Worm (Caenorhabditis elegans) whole organism, young adult: ENCODE measurements around the gene emc-6.

Experiments
- D2030.7 ChIP-seq: fragments of 200-800 bp; sonication (Bioruptor generic); IDR thresholded peaks from 2 replicates; pipeline ENCODE4 v1.3.6; 2022; ENCODE audit warnings: missing genetic modification reagents, missing genetic modification characterization, missing compliant biosample characterization
- F55B11.4 ChIP-seq: sonication (generic microtip); optimal IDR thresholded peaks from 2 replicates; lab custom pipeline; 2016; ENCODE audit warnings: missing compliant biosample characterization, missing genetic modification characterization, borderline replicate concordance; ENCODE audit not compliant: insufficient read depth
- Y53G8AR.9 ChIP-seq: fragments of 200-800 bp; sonication (Bioruptor generic); conservative IDR thresholded peaks from 2 replicates; pipeline ENCODE4 v1.3.6; 2022; ENCODE audit warnings: missing genetic modification reagents, missing genetic modification characterization, missing compliant biosample characterization
- ama-1 ChIP-seq, 3 experiments: fragments of 150-350 bp in 1 of 3; sonication (generic microtip) in 2 of 3; optimal IDR thresholded peaks; 2 replicates each; lab custom pipeline; 2014 to 2018; ENCODE audit warnings: missing biosample characterization in 2 of 3, missing genetic modification characterization in 2 of 3, missing genetic modification reagents in 2 of 3
- aptf-2 ChIP-seq: fragments of 200-800 bp; sonication (Bioruptor generic); conservative IDR thresholded peaks from 2 replicates; pipeline ENCODE4 v1.3.6; 2022; ENCODE audit warnings: missing genetic modification reagents, missing genetic modification characterization, missing compliant biosample characterization
- atf-7 ChIP-seq: sonication (generic microtip); optimal IDR thresholded peaks from 2 replicates; lab custom pipeline; 2017; ENCODE audit warnings: mild to moderate bottlenecking, missing genetic modification characterization, missing compliant biosample characterization
- cebp-1 ChIP-seq, 2 experiments: fragments of 200-800 bp in 1 of 2; sonication (Bioruptor generic) in 1 of 2; sonication (generic microtip) in 1 of 2; IDR thresholded peaks in 1 of 2; optimal IDR thresholded peaks in 1 of 2; 2 replicates each; pipeline versions ENCODE4 v1.3.6 to Lab custom; 2017 to 2022; ENCODE audit warnings: missing compliant biosample characterization in 2 of 2, missing genetic modification characterization in 2 of 2, mild to moderate bottlenecking in 1 of 2, missing genetic modification reagents in 1 of 2, moderate library complexity in 1 of 2
- ceh-100 ChIP-seq: fragments of 200-800 bp; sonication (Bioruptor generic); IDR thresholded peaks from 2 replicates; pipeline ENCODE4 v1.3.6; 2022; ENCODE audit warnings: missing genetic modification reagents, missing genetic modification characterization, missing compliant biosample characterization
- ceh-58 ChIP-seq: fragments of 200-800 bp; sonication (Bioruptor generic); IDR thresholded peaks from 2 replicates; pipeline ENCODE4 v1.3.6; 2022; ENCODE audit warnings: missing genetic modification characterization, missing compliant biosample characterization
- ceh-91 ChIP-seq: fragments of 200-800 bp; sonication (Bioruptor generic); IDR thresholded peaks from 2 replicates; pipeline ENCODE4 v1.3.6; 2022; ENCODE audit warnings: missing genetic modification reagents, missing genetic modification characterization, missing compliant biosample characterization
- dox-1 ChIP-seq: fragments of 200-800 bp; sonication (Bioruptor generic); IDR thresholded peaks from 2 replicates; pipeline ENCODE4 v1.3.6; 2022; ENCODE audit warnings: missing genetic modification reagents, missing genetic modification characterization, missing compliant biosample characterization
- dpff-1 ChIP-seq: sonication (generic microtip); optimal IDR thresholded peaks from 2 replicates; lab custom pipeline; 2017; ENCODE audit warnings: mild to moderate bottlenecking, missing genetic modification characterization, missing compliant biosample characterization
- egl-44 ChIP-seq: fragments of 200-800 bp; sonication (Bioruptor generic); IDR thresholded peaks from 2 replicates; pipeline ENCODE4 v1.3.6; 2022; ENCODE audit warnings: missing genetic modification reagents, missing genetic modification characterization, missing compliant biosample characterization
- ets-4 ChIP-seq: fragments of 200-800 bp; sonication (Bioruptor generic); optimal IDR thresholded peaks from 2 replicates; lab custom pipeline; 2018; ENCODE audit warnings: mild to moderate bottlenecking, missing genetic modification characterization, missing compliant biosample characterization
- gei-17 ChIP-seq: fragments of 200-800 bp; sonication (Bioruptor generic); optimal IDR thresholded peaks from 2 replicates; lab custom pipeline; 2018; ENCODE audit warnings: mild to moderate bottlenecking, missing genetic modification characterization, missing compliant biosample characterization
- hmg-20 ChIP-seq: fragments of 200-800 bp; sonication (Bioruptor generic); IDR thresholded peaks from 2 replicates; pipeline ENCODE4 v1.3.6; 2022; ENCODE audit warnings: missing genetic modification reagents, missing genetic modification characterization, missing compliant biosample characterization
- lag-1 ChIP-seq: fragments of 200-800 bp; sonication (Bioruptor generic); IDR thresholded peaks from 2 replicates; pipeline ENCODE4 v1.3.6; 2022; ENCODE audit warnings: missing genetic modification reagents, missing genetic modification characterization, missing compliant biosample characterization
- let-526 ChIP-seq: fragments of 200-800 bp; sonication (Bioruptor generic); IDR thresholded peaks from 2 replicates; pipeline ENCODE4 v1.3.6; 2022; ENCODE audit warnings: missing genetic modification reagents, missing genetic modification characterization, missing compliant biosample characterization
- let-607 ChIP-seq, 2 experiments: fragments of 200-800 bp in 1 of 2; sonication (Bioruptor generic) in 1 of 2; sonication (generic microtip) in 1 of 2; optimal IDR thresholded peaks; 2 replicates each; lab custom pipeline; 2016 to 2018; ENCODE audit warnings: mild to moderate bottlenecking in 2 of 2, missing compliant biosample characterization in 2 of 2, missing genetic modification characterization in 2 of 2, moderate library complexity in 2 of 2, missing genotype in 1 of 2
- lin-40 ChIP-seq: sonication (generic microtip); optimal IDR thresholded peaks from 2 replicates; lab custom pipeline; 2016; ENCODE audit warnings: missing genetic modification characterization, mild to moderate bottlenecking, missing compliant biosample characterization, missing genotype, missing genetic modification reagents
- lin-54 ChIP-seq: fragments of 200-800 bp; sonication (Bioruptor generic); optimal IDR thresholded peaks from 2 replicates; lab custom pipeline; 2018; ENCODE audit warnings: mild to moderate bottlenecking, missing genetic modification characterization, missing compliant biosample characterization
- lsy-27 ChIP-seq: sonication (generic microtip); optimal IDR thresholded peaks from 2 replicates; lab custom pipeline; 2017; ENCODE audit warnings: missing genetic modification characterization, mild to moderate bottlenecking, missing compliant biosample characterization, antibody characterized with exemption, missing genotype, borderline replicate concordance; ENCODE audit not compliant: insufficient read depth
- madf-10 ChIP-seq: sonication (generic microtip); optimal IDR thresholded peaks from 2 replicates; lab custom pipeline; 2016; ENCODE audit warnings: mild to moderate bottlenecking, missing genetic modification characterization, missing compliant biosample characterization
- mxl-1 ChIP-seq: sonication (generic microtip); optimal IDR thresholded peaks from 2 replicates; lab custom pipeline; 2016; ENCODE audit warnings: missing genetic modification characterization, missing compliant biosample characterization
- nfya-2 ChIP-seq: fragments of 200-800 bp; sonication (Bioruptor generic); IDR thresholded peaks from 2 replicates; pipeline ENCODE4 v1.3.6; 2022; ENCODE audit warnings: missing genetic modification reagents, missing genetic modification characterization, missing compliant biosample characterization
- nfyb-1 ChIP-seq: fragments of 200-800 bp; sonication (Bioruptor generic); IDR thresholded peaks from 2 replicates; pipeline ENCODE4 v1.3.6; 2022; ENCODE audit warnings: missing genetic modification reagents, missing genetic modification characterization, missing compliant biosample characterization
- nhr-80 ChIP-seq: sonication (generic microtip); optimal IDR thresholded peaks from 2 replicates; lab custom pipeline; 2016; ENCODE audit warnings: missing genetic modification characterization, missing compliant biosample characterization
- repo-1 ChIP-seq: sonication (generic microtip); optimal IDR thresholded peaks from 2 replicates; lab custom pipeline; 2017; ENCODE audit warnings: mild to moderate bottlenecking, missing genetic modification characterization, missing compliant biosample characterization
- snpc-1.1 ChIP-seq: sonication (generic microtip); optimal IDR thresholded peaks from 2 replicates; lab custom pipeline; 2017; ENCODE audit warnings: missing genetic modification characterization, mild to moderate bottlenecking, missing compliant biosample characterization, antibody characterized with exemption, moderate library complexity, missing genotype, missing genetic modification reagents; ENCODE audit not compliant: insufficient read depth
- tbp1 ChIP-seq: fragments of 200-800 bp; sonication (Bioruptor generic); optimal IDR thresholded peaks from 2 replicates; lab custom pipeline; 2018; ENCODE audit warnings: mild to moderate bottlenecking, missing genetic modification characterization, missing compliant biosample characterization
- tlf-1 ChIP-seq: fragments of 200-800 bp; sonication (Bioruptor generic); optimal IDR thresholded peaks from 2 replicates; lab custom pipeline; 2018; ENCODE audit warnings: mild to moderate bottlenecking, missing genetic modification characterization, missing compliant biosample characterization
- unc-130 ChIP-seq: sonication (generic microtip); optimal IDR thresholded peaks from 2 replicates; lab custom pipeline; 2016; ENCODE audit warnings: missing genetic modification reagents, missing genetic modification characterization, missing compliant biosample characterization
- zim-3 ChIP-seq: sonication (generic microtip); optimal IDR thresholded peaks from 2 replicates; lab custom pipeline; 2017; ENCODE audit warnings: mild to moderate bottlenecking, missing genetic modification characterization, moderate library complexity, missing compliant biosample characterization
- ztf-22 ChIP-seq: fragments of 200-800 bp; sonication (Bioruptor generic); optimal IDR thresholded peaks from 2 replicates; lab custom pipeline; 2018; ENCODE audit warnings: mild to moderate bottlenecking, missing genetic modification characterization, moderate library complexity, missing compliant biosample characterization

The emc-6 gene

ce11 chrIV:7717916-7718315, 8.4 kb upstream of the emc-6 start, which contains the start of gene F33D4.6:
Gene F33D4.6 (minus strand): TSS chrIV:7718016.
- TF ChIP-seq lin-40: no peak
- no peak for TF ChIP-seq egl-44 (GFP tag; lab: Robert Waterston, UW)
- TF ChIP-seq Y53G8AR.9: no peak
- TF ChIP-seq lag-1 (GFP tag; lab: Robert Waterston, UW): no peak
- TF ChIP-seq unc-130 (GFP tag; lab: Kevin White, UChicago): no peak
- TF ChIP-seq let-526 (GFP tag; lab: Robert Waterston, UW): no peak
- TF ChIP-seq nhr-80 (tag; lab: Kevin White, UChicago): no peak
- no peak for TF ChIP-seq D2030.7 (GFP tag; lab: Robert Waterston, UW)
- no peak for TF ChIP-seq nfya-2 (GFP tag; lab: Robert Waterston, UW)
- TF ChIP-seq ceh-100 (GFP tag; lab: Robert Waterston, UW): no peak
- TF ChIP-seq hmg-20: no peak
- no peak for TF ChIP-seq atf-7 (tag; lab: Kevin White, UChicago)
- TF ChIP-seq tlf-1 (GFP tag; lab: Kevin White, UChicago): no peak
- no peak for TF ChIP-seq F55B11.4 (tag; lab: Kevin White, UChicago)
- no peak for TF ChIP-seq let-607 (tag; optimal IDR thresholded peaks at IDR 0.05; lab: Kevin White, UChicago)
- no peak for TF ChIP-seq ceh-91 (GFP tag; lab: Robert Waterston, UW)

DNA sequence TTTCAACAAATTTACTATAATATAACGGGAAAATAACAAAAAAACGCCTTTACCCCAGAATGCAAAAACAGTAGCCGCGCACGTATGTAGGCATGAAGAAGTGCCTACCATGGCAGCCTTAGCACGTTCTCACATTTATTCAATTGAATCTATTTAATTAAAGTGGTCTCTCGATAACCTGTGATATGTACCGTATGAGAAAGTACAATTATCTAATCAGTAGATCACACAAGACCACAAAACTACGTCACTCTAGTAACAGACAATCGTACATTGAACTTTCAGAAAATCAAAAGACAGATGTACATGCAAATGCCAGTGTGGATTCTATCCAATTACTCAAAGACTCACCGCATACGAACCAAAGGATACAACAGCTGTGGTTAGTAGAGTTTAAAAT, 2.7 kb upstream of the emc-6 start:
- TF ChIP-seq let-607 (tag; optimal IDR thresholded peaks at IDR 0.05; lab: Kevin White, UChicago) (no peak), ceh-58 (GFP tag; lab: Robert Waterston, UW) (no peak), repo-1 (no peak), lsy-27 (tag; lab: Kevin White, UChicago) (no peak), dpff-1 (tag; lab: Kevin White, UChicago) (no peak), zim-3 (tag; lab: Kevin White, UChicago) (no peak)

DNA sequence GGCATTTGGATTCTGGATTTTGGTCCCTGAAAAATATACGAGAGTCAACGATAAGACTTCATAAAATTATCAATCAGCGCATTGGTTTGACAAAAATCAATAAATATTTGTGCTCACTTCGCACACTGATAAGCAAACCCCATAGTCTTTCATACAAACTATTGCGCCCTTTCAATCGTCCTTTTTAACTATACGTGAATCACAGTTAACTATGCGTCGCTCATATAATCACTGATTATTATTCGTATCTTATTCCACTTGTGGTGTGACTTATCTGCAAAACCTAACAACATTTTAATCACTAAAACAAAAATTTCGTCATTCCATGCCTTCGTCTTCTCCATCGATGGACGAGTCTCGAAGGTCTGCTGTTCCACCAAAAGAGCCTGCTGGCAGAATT, 1.3 kb upstream of the emc-6 start, which contains the start of gene nhr-8:
Gene nhr-8 (plus strand): TSS at position 160 of the 400 bp plus-strand sequence.
- TF ChIP-seq mxl-1 (tag; lab: Kevin White, UChicago) (no peak), atf-7 (tag; lab: Kevin White, UChicago) (peak; percentile 50), nfyb-1 (peak; percentile 70), ets-4 (GFP tag; lab: Kevin White, UChicago) (peak; percentile 89), ztf-22 (GFP tag; lab: Kevin White, UChicago) (peak; percentile 12), madf-10 (tag; lab: Kevin White, UChicago) (peak; percentile 20), dox-1 (GFP tag; lab: Robert Waterston, UW) (peak; percentile 52; the same call in 1 of the 2 replicates), tbp1 (GFP tag; lab: Kevin White, UChicago) (peak; percentile 5), let-607 (tag; optimal IDR thresholded peaks at IDR 0.05; lab: Kevin White, UChicago) (peak in 1 of 2 experiments; percentile 14), aptf-2 (GFP tag; lab: Robert Waterston, UW) (no peak), nhr-80 (tag; lab: Kevin White, UChicago) (peak; percentile 97), gei-17 (GFP tag; lab: Kevin White, UChicago) (no peak), snpc-1.1 (tag; lab: Kevin White, UChicago) (no peak), ama-1 (optimal IDR thresholded peaks at IDR 0.05; lab: Kevin White, UChicago) (no peak), ama-1 (GFP tag; optimal IDR thresholded peaks at IDR 0.05; lab: Kevin White, UChicago) (no peak), cebp-1 (GFP tag; IDR thresholded peaks at IDR 0.05; lab: Robert Waterston, UW) (peak; percentile 74; the same call in 1 of the 2 replicates), cebp-1 (tag; optimal IDR thresholded peaks at IDR 0.05; lab: Kevin White, UChicago) (peak; percentile 75), lin-54 (GFP tag; lab: Kevin White, UChicago) (peak; percentile 2), dpff-1 (tag; lab: Kevin White, UChicago) (no peak)
